Worm (Caenorhabditis elegans): Measurements from ENCODE around the gene F10G2.7.

Gene F10G2.7

ce11 chrV:7355464-7355863 is 18.3 kb upstream of the F10G2.7 start, which contains the start of gene tag-293:
TSS of gene tag-293 (minus strand) at chrV:7355564.
- TF ChIP-seq madf-10 (tag; optimal IDR thresholded peaks at IDR 0.05) (no peak), B0261.1 (tag; optimal IDR thresholded peaks at IDR 0.05) (no peak), hsf-1 (GFP tag; IDR thresholded peaks at IDR 0.05) (no peak), ceh-27 (GFP tag; optimal IDR thresholded peaks at IDR 0.05) (no peak), ceh-91 (GFP tag; IDR thresholded peaks at IDR 0.05) (no peak), hmg-20 (GFP tag; IDR thresholded peaks at IDR 0.05) (no peak), K12H6.12 (tag; optimal IDR thresholded peaks at IDR 0.05) (no peak), ama-1 (optimal IDR thresholded peaks at IDR 0.05) (no peak), ama-1 (GFP tag; optimal IDR thresholded peaks at IDR 0.05) (no peak), fkh-3 (tag; optimal IDR thresholded peaks at IDR 0.05) (no peak), Y53G8AR.9 (GFP tag; conservative IDR thresholded peaks at IDR 0.05) (no peak), lir-1 (GFP tag; conservative IDR thresholded peaks at IDR 0.05) (no peak), B0035.1 (tag; optimal IDR thresholded peaks at IDR 0.05) (no peak), ceh-58 (GFP tag; IDR thresholded peaks at IDR 0.05) (no peak), ztf-28 (GFP tag; IDR thresholded peaks at IDR 0.05) (no peak), madf-6 (GFP tag; IDR thresholded peaks at IDR 0.05) (no peak), B0019.2 (GFP tag; conservative IDR thresholded peaks at IDR 0.05) (no peak), nfyb-1 (GFP tag; IDR thresholded peaks at IDR 0.05) (no peak)

- no peak for TF ChIP-seq akir-1 (GFP tag; optimal IDR thresholded peaks at IDR 0.05)
- no peak for TF ChIP-seq lsy-27 (tag; optimal IDR thresholded peaks at IDR 0.05; ENCODE audit: borderline replicate concordance, insufficient read depth)
- TF ChIP-seq dpl-1 (GFP tag; optimal IDR thresholded peaks at IDR 0.05): no peak
- TF ChIP-seq Y95B8A.8 (GFP tag; IDR thresholded peaks at IDR 0.05): no peak
- no peak for TF ChIP-seq aptf-2 (GFP tag; conservative IDR thresholded peaks at IDR 0.05)
Observed at ce11 chrV:7353602-7354001, 16.5 kb upstream of the F10G2.7 start.

DNA sequence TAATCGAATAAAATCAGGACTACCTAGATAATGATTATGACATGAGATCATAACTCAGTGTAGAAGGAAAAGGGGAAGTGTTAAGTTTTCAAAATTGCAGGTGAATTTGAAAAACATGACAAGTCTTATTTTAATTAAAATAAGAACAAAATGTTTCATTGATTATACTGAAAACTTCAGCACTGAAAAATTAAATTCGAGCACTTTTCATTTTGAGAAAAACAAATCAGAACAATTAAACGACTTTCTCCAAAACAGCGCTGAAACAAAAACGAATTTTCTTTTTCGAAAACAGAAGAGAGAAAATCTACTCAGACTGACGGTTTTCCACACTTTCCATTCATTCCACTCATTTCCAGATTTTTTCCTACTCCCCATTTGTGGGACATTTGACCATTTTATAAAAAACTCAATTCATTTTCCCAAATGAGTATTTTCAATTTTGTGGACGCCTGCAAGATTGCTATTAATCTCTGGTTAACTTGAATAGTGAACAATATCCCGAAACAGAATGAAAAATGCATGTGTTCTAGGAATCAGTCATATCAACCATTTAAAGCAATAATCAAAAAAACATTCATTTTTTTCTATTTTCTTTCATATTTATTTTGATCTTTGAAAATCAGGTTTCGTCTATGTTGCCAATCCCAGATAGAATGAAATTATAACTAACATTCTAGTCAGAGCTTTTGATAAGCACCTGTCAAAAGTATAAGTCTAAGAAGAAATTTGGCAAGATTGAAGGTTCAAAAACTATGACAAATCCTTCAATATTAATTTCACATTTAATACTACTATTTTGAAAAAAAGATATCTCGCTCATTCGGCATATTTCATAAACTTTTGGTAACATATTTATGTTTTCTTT is 15.3 kb upstream of the F10G2.7 start, which contains the start of the genes srh-231 and srh-275:
srh-231 (minus strand) TSS at position 51 of the 868 bp plus-strand sequence.
srh-275 (plus strand) TSS at position 818 of the 868 bp plus-strand sequence.
- TF ChIP-seq tbx-9 (tag; optimal IDR thresholded peaks at IDR 0.05; ENCODE audit: borderline replicate concordance) (no peak), ZK185.1 (tag; optimal IDR thresholded peaks at IDR 0.05; ENCODE audit: poor library complexity, severe bottlenecking) (no peak), sea-2 (GFP tag; IDR thresholded peaks at IDR 0.05) (no peak), mxl-1 (tag; optimal IDR thresholded peaks at IDR 0.05) (no peak), madf-10 (tag; optimal IDR thresholded peaks at IDR 0.05) (no peak), repo-1 (tag; optimal IDR thresholded peaks at IDR 0.05) (no peak), snpc-3.4 (tag; optimal IDR thresholded peaks at IDR 0.05) (no peak)

- TF ChIP-seq F52B5.7 (tag; optimal IDR thresholded peaks at IDR 0.05) (no peak), C06A6.2 (GFP tag; conservative IDR thresholded peaks at IDR 0.05) (no peak), T26A5.8 (tag; optimal IDR thresholded peaks at IDR 0.05) (no peak), C17E4.6 (GFP tag; IDR thresholded peaks at IDR 0.05) (no peak), dpl-1 (GFP tag; optimal IDR thresholded peaks at IDR 0.05) (no peak), zfh-2 (GFP tag; conservative IDR thresholded peaks at IDR 0.05) (no peak), lir-1 (GFP tag; conservative IDR thresholded peaks at IDR 0.05) (no peak), hmg-20 (GFP tag; IDR thresholded peaks at IDR 0.05) (no peak), bed-2 (GFP tag; IDR thresholded peaks at IDR 0.05) (no peak)
Observed at ce11 chrV:7349541-7349940, 12.4 kb upstream of the F10G2.7 start, which contains the start of gene nhr-149. TSS of gene nhr-149 (minus strand) at chrV:7349641.

Data from whole organism, young adult.